Fruit fly (Drosophila melanogaster): ENCODE measurements around the gene CG18268.

The CG18268 gene

DNA sequence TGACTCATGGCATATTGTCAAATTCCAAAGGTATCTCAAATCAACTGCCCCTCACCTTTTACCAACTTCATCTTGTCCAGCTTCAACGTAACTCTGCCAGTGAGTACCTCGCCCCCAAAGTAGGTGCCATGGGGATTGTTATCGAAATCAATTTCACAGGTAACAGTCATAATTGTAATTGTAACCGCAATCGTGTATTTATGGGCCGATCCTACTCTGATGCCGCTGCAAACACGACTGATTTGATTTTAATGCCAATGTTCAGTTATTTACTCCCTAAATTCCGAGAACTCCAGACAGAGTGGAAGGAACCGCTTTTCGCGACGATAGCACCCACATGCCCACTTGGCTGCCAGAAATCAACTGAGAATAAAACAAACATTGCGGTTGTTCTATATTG lies 18.4 kb downstream of the CG18268 start, which contains the start of gene CG18745:
CG18745 (minus strand) TSS at position 336 of the 400 bp plus-strand sequence.
- TF ChIP-seq cnc (optimal IDR thresholded peaks at IDR 0.05) (no peak), CG7045 (GFP tag; optimal IDR thresholded peaks at IDR 0.05) (no peak), cic (GFP tag; optimal IDR thresholded peaks at IDR 0.05) (peak; percentile 46), CG12768 (GFP tag; optimal IDR thresholded peaks at IDR 0.05) (no peak), pad (GFP tag; optimal IDR thresholded peaks at IDR 0.05) (no peak), toe (GFP tag; optimal IDR thresholded peaks at IDR 0.05) (no peak), CG5204 (GFP tag; optimal IDR thresholded peaks at IDR 0.05) (no peak), Mnt (GFP tag; optimal IDR thresholded peaks at IDR 0.05) (peak; percentile 59), Clk (GFP tag; optimal IDR thresholded peaks at IDR 0.05) (no peak), ovo (GFP tag; optimal IDR thresholded peaks at IDR 0.05) (no peak), kay (GFP tag; ENCODE audit: borderline replicate concordance) (peak; percentile 51), CG33017 (tag; optimal IDR thresholded peaks at IDR 0.05) (no peak)

DNA sequence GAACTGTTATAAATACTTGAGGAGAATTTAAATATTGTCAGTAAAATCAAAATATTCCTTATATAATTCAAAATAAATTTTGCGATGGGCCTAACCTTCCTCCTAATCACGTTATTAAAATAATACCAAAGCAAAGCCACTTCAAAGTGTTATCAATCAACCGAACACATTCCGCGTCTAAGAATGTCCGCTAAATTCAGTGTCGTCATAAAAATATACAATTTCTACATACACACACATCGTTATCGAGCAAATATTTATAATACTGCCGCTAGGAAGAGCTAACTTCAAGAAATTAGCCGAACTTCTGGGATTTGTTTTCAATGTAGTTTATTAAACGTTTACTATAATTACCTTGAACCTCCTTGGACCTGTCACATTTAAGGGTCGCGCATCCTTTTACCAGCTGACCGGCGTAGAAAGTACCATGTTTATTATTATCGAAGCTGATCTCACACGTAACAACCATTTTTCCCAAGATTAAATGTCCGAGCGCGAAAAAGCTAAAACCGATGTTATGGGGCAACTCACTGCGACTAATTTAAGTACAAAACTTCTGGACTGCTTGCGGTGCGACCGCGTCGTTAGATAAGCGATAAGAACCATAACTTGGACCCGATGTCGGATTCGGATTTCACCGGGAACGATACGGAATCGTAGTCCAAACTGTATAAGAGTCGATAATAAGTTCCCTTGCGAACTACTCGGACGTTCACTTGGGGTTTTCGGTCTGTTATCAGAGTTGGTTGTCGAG lies 21.1 kb downstream of the CG18268 start, which contains the start of gene CG18747:
CG18747 (minus strand) TSS at position 514 of the 754 bp plus-strand sequence.
- TF ChIP-seq CG11617 (GFP tag; optimal IDR thresholded peaks at IDR 0.05) (no peak), CG14711 (tag; optimal IDR thresholded peaks at IDR 0.05) (no peak), kay (GFP tag; ENCODE audit: borderline replicate concordance) (peak; percentile 87), CG12768 (GFP tag; optimal IDR thresholded peaks at IDR 0.05) (peak; percentile 14), Clk (GFP tag; optimal IDR thresholded peaks at IDR 0.05) (no peak), CG7101 (tag; optimal IDR thresholded peaks at IDR 0.05) (no peak), Crg-1 (GFP tag; optimal IDR thresholded peaks at IDR 0.05) (no peak), CG1620 (GFP tag; optimal IDR thresholded peaks at IDR 0.05) (no peak), tj (GFP tag; optimal IDR thresholded peaks at IDR 0.05) (no peak), toe (GFP tag; optimal IDR thresholded peaks at IDR 0.05) (no peak), Mnt (GFP tag; optimal IDR thresholded peaks at IDR 0.05) (peak; percentile 46), ovo (GFP tag; optimal IDR thresholded peaks at IDR 0.05) (no peak), Hr96 (GFP tag; optimal IDR thresholded peaks at IDR 0.05) (no peak), CG5204 (GFP tag; optimal IDR thresholded peaks at IDR 0.05) (no peak), pad (GFP tag; optimal IDR thresholded peaks at IDR 0.05) (no peak)

DNA sequence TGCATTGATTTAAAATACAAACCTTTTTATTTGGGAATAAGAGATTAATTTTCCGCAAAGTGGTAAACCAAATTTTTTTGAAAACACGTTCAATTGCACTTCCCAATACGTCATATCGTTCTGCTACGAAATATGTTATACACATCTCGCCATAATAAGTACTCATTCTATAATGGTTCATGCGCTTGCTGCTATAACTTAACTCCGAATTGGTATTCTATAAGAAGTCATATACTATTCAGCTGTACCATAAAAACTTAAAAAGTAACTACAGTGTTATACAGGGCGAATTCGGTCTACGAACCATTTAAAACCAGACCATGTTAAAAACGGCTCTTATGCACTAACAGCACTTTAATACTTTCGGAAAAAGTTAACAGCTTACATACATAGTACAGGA lies 24.6 kb downstream of the CG18268 start:
- TF ChIP-seq CG12768 (GFP tag; optimal IDR thresholded peaks at IDR 0.05) (no peak), cic (GFP tag; optimal IDR thresholded peaks at IDR 0.05) (no peak), CG33017 (tag; optimal IDR thresholded peaks at IDR 0.05) (no peak), ovo (GFP tag; optimal IDR thresholded peaks at IDR 0.05) (no peak), cnc (optimal IDR thresholded peaks at IDR 0.05) (no peak), CG7045 (GFP tag; optimal IDR thresholded peaks at IDR 0.05) (no peak), tj (GFP tag; optimal IDR thresholded peaks at IDR 0.05) (no peak), CG5204 (GFP tag; optimal IDR thresholded peaks at IDR 0.05) (no peak), toe (GFP tag; optimal IDR thresholded peaks at IDR 0.05) (no peak)

DNA sequence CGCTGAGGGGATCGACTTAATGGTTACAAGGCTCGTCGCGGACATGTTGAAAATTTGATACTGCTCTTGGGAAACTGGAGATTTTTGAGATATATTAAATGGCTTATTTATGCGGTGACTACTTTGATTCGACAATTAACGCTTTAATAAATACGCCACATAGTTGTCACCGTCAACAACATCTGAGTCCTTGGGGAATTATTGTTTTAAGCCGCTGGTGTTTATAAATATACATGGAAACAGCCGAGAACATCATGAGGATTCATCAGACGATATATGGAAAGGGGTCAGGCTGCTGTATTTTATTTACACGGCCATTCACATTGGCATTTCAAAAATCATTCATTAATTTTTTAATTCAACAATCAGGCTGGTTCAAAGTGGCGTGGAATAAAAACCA lies 32.6 kb downstream of the CG18268 start, which contains the start of gene CG11286:
CG11286 (minus strand) TSS at position 101 of the 400 bp plus-strand sequence.
- TF ChIP-seq CG7045 (GFP tag; optimal IDR thresholded peaks at IDR 0.05) (no peak), pad (GFP tag; optimal IDR thresholded peaks at IDR 0.05) (no peak), Hr96 (GFP tag; optimal IDR thresholded peaks at IDR 0.05) (no peak), Mnt (GFP tag; optimal IDR thresholded peaks at IDR 0.05) (no peak), toe (GFP tag; optimal IDR thresholded peaks at IDR 0.05) (no peak), tj (GFP tag; optimal IDR thresholded peaks at IDR 0.05) (no peak), cnc (optimal IDR thresholded peaks at IDR 0.05) (no peak), Clk (GFP tag; optimal IDR thresholded peaks at IDR 0.05) (no peak), ovo (GFP tag; optimal IDR thresholded peaks at IDR 0.05) (no peak), kay (GFP tag; ENCODE audit: borderline replicate concordance) (no peak), Crg-1 (GFP tag; optimal IDR thresholded peaks at IDR 0.05) (no peak), CG5204 (GFP tag; optimal IDR thresholded peaks at IDR 0.05) (no peak), CG1620 (GFP tag; optimal IDR thresholded peaks at IDR 0.05) (no peak), cic (GFP tag; optimal IDR thresholded peaks at IDR 0.05) (no peak), bab1 (GFP tag; optimal IDR thresholded peaks at IDR 0.05) (no peak), CG11617 (GFP tag; optimal IDR thresholded peaks at IDR 0.05) (no peak), CG33017 (tag; optimal IDR thresholded peaks at IDR 0.05) (no peak), CG7101 (tag; optimal IDR thresholded peaks at IDR 0.05) (no peak), CG14711 (tag; optimal IDR thresholded peaks at IDR 0.05) (no peak), CG12768 (GFP tag; optimal IDR thresholded peaks at IDR 0.05) (no peak)

DNA sequence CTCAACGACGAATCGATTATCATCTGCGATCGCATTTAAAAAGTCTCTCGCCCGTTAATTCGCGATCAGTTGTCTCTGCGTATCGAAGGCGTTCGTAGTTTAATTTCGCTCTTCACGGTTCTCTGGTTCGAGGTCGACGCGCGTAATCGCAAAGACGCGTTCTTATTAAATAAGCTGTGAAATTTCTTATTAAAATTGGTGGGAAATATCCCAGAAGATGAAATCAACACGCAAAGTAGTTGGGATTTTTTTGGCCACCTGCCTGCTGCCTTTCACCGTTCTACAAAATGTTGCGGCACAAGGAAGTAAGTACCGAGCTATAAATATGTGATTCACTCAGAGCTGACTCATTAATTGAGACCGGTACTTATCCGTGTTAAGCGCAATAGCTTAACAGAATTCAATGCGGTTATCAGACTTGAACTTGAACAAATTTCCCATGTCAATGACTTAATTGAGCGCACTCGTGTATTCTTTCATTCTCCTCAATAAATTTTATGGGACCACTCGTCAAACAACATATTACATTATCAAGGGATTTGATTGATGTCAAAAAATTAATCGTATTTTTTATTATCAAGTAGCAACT lies 43.2 kb downstream of the CG18268 start:
- no peak for TF ChIP-seq tj (GFP tag; optimal IDR thresholded peaks at IDR 0.05)
- TF ChIP-seq bab1 (GFP tag; optimal IDR thresholded peaks at IDR 0.05), result no peak
- no peak for TF ChIP-seq CG14711 (tag; optimal IDR thresholded peaks at IDR 0.05)
- TF ChIP-seq pad (GFP tag; optimal IDR thresholded peaks at IDR 0.05), result no peak
- TF ChIP-seq Crg-1 (GFP tag; optimal IDR thresholded peaks at IDR 0.05), result no peak
- TF ChIP-seq Mnt (GFP tag; optimal IDR thresholded peaks at IDR 0.05), result no peak
- TF ChIP-seq CG1620 (GFP tag; optimal IDR thresholded peaks at IDR 0.05), result no peak
- TF ChIP-seq Clk (GFP tag; optimal IDR thresholded peaks at IDR 0.05), result no peak
- no peak for TF ChIP-seq CG7045 (GFP tag; optimal IDR thresholded peaks at IDR 0.05)
- no peak for TF ChIP-seq ovo (GFP tag; optimal IDR thresholded peaks at IDR 0.05)
- no peak for TF ChIP-seq cnc (optimal IDR thresholded peaks at IDR 0.05)
- no peak for TF ChIP-seq CG33017 (tag; optimal IDR thresholded peaks at IDR 0.05)
- TF ChIP-seq CG5204 (GFP tag; optimal IDR thresholded peaks at IDR 0.05), result no peak
- no peak for TF ChIP-seq CG11617 (GFP tag; optimal IDR thresholded peaks at IDR 0.05)

DNA sequence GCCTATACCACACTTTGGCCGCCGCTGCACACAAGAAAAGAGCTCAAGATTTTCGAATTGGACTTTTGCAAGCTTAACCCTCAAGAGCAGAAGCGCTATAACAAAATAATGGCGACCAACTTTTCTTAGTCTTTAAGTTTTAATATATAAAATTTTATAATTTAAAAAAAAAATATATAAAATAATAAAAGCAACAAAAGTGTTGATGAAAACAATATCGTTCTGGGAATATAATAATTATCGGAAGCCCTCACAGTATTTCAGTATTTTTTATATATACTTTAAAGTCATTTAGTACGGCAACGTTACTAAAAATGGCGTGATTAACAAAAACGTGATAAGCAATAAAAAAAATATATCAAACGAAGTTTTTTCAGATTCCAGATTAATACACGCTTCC lies 44.7 kb downstream of the CG18268 start, which contains the start of gene Sp7:
Sp7 (plus strand) TSS at position 301 of the 400 bp plus-strand sequence.
- TF ChIP-seq CG14711 (tag; optimal IDR thresholded peaks at IDR 0.05), result no peak
- no peak for TF ChIP-seq bab1 (GFP tag; optimal IDR thresholded peaks at IDR 0.05)
- TF ChIP-seq CG5204 (GFP tag; optimal IDR thresholded peaks at IDR 0.05), result no peak
- TF ChIP-seq CG33017 (tag; optimal IDR thresholded peaks at IDR 0.05), result no peak
- TF ChIP-seq CG11617 (GFP tag; optimal IDR thresholded peaks at IDR 0.05), result no peak
- TF ChIP-seq cnc (optimal IDR thresholded peaks at IDR 0.05), result no peak
- TF ChIP-seq ovo (GFP tag; optimal IDR thresholded peaks at IDR 0.05), result no peak
- no peak for TF ChIP-seq Crg-1 (GFP tag; optimal IDR thresholded peaks at IDR 0.05)
